Worm (Caenorhabditis elegans) whole organism, late embryonic: ENCODE measurements around the gene dct-13.
"Not testable (repeated sequence)": the region's sequence is repeated elsewhere in the genome, so short reads cannot be mapped to it uniquely, and the experiment has no call there.

Experiments
- K02D7.2 ChIP-seq: sonication (generic microtip); optimal IDR thresholded peaks from 2 replicates; lab custom pipeline; 2017; ENCODE audit warnings: mild to moderate bottlenecking, missing genetic modification characterization, missing compliant biosample characterization
- ahr-1 ChIP-seq: sonication (generic microtip); optimal IDR thresholded peaks from 2 replicates; lab custom pipeline; 2016; ENCODE audit warnings: missing genetic modification characterization, missing compliant biosample characterization
- ceh-14 ChIP-seq: sonication (generic microtip); optimal IDR thresholded peaks from 2 replicates; lab custom pipeline; 2016; ENCODE audit warnings: missing genotype, missing genetic modification characterization, missing compliant biosample characterization
- ceh-22 ChIP-seq: sonication (generic microtip); optimal IDR thresholded peaks from 2 replicates; lab custom pipeline; 2017; ENCODE audit warnings: missing biosample characterization, missing genetic modification characterization
- ceh-24 ChIP-seq: sonication (generic microtip); optimal IDR thresholded peaks from 2 replicates; lab custom pipeline; 2016; ENCODE audit warnings: mild to moderate bottlenecking, missing genetic modification characterization, missing compliant biosample characterization
- ceh-31 ChIP-seq: sonication (generic microtip); optimal IDR thresholded peaks from 2 replicates; lab custom pipeline; 2016; ENCODE audit warnings: missing genetic modification characterization, missing compliant biosample characterization
- ceh-34 ChIP-seq: sonication (generic microtip); optimal IDR thresholded peaks from 2 replicates; lab custom pipeline; 2016; ENCODE audit warnings: mild to moderate bottlenecking, missing genetic modification characterization, missing compliant biosample characterization
- ceh-6 ChIP-seq: fragments of 200-800 bp; sonication (Bioruptor generic); optimal IDR thresholded peaks from 2 replicates; lab custom pipeline; 2018; ENCODE audit warnings: mild to moderate bottlenecking, missing genetic modification characterization, missing compliant biosample characterization
- che-1 ChIP-seq: sonication (generic microtip); optimal IDR thresholded peaks from 2 replicates; lab custom pipeline; 2016; ENCODE audit warnings: mild to moderate bottlenecking, missing genetic modification characterization, missing compliant biosample characterization
- dmd-4 ChIP-seq: sonication (generic microtip); optimal IDR thresholded peaks from 2 replicates; lab custom pipeline; 2016; ENCODE audit warnings: borderline replicate concordance, missing genetic modification characterization, missing compliant biosample characterization
- dve-1 ChIP-seq: sonication (generic microtip); optimal IDR thresholded peaks from 2 replicates; lab custom pipeline; 2017; ENCODE audit warnings: antibody characterized with exemption, mild to moderate bottlenecking, missing genetic modification characterization, missing compliant biosample characterization
- elt-4 ChIP-seq: sonication (generic microtip); optimal IDR thresholded peaks from 2 replicates; lab custom pipeline; 2016; ENCODE audit warnings: missing genetic modification characterization, missing compliant biosample characterization
- ets-4 ChIP-seq: sonication (generic microtip); optimal IDR thresholded peaks from 2 replicates; lab custom pipeline; 2016; ENCODE audit warnings: missing genetic modification characterization, missing compliant biosample characterization
- gmeb-2 ChIP-seq: sonication (generic microtip); optimal IDR thresholded peaks from 2 replicates; lab custom pipeline; 2016; ENCODE audit warnings: missing genetic modification characterization, inconsistent platforms, missing compliant biosample characterization
- hlh-13 ChIP-seq: fragments of 200-800 bp; sonication (Bioruptor generic); optimal IDR thresholded peaks from 2 replicates; lab custom pipeline; 2018; ENCODE audit warnings: mild to moderate bottlenecking, missing genetic modification characterization, missing compliant biosample characterization
- hlh-6 ChIP-seq: sonication (generic microtip); optimal IDR thresholded peaks from 2 replicates; lab custom pipeline; 2016; ENCODE audit warnings: missing genotype, missing genetic modification characterization, missing compliant biosample characterization
- hlh-8 ChIP-seq: sonication (generic microtip); optimal IDR thresholded peaks from 2 replicates; lab custom pipeline; 2016; ENCODE audit warnings: missing genotype, missing genetic modification characterization, missing compliant biosample characterization
- nhr-232 ChIP-seq: sonication (generic microtip); optimal IDR thresholded peaks from 2 replicates; lab custom pipeline; 2016; ENCODE audit warnings: missing genetic modification characterization, missing compliant biosample characterization
- pat-9 ChIP-seq: fragments of 200-800 bp; sonication (Bioruptor generic); optimal IDR thresholded peaks from 2 replicates; lab custom pipeline; 2018; ENCODE audit warnings: mild to moderate bottlenecking, missing genetic modification characterization, moderate library complexity, missing compliant biosample characterization
- pha-4 ChIP-seq: fragments of 150-350 bp; optimal IDR thresholded peaks from 2 replicates; lab custom pipeline; 2018; ENCODE audit warnings: missing biosample characterization, missing genetic modification reagents, missing genetic modification characterization
- pqm-1 ChIP-seq: sonication (generic microtip); optimal IDR thresholded peaks from 2 replicates; lab custom pipeline; 2016; ENCODE audit warnings: missing genetic modification characterization, missing compliant biosample characterization
- sox-4 ChIP-seq: sonication (generic microtip); optimal IDR thresholded peaks from 2 replicates; lab custom pipeline; 2017; ENCODE audit warnings: mild to moderate bottlenecking, missing genetic modification characterization, inconsistent platforms, missing compliant biosample characterization
- tbx-2 ChIP-seq: sonication (generic microtip); optimal IDR thresholded peaks from 2 replicates; lab custom pipeline; 2016; ENCODE audit warnings: missing genetic modification characterization, missing compliant biosample characterization
- tbx-7 ChIP-seq: sonication (generic microtip); optimal IDR thresholded peaks from 2 replicates; lab custom pipeline; 2016; ENCODE audit warnings: missing genotype, missing genetic modification characterization, missing compliant biosample characterization
- unc-55 ChIP-seq: sonication (generic microtip); optimal IDR thresholded peaks from 2 replicates; lab custom pipeline; 2017; ENCODE audit warnings: missing biosample characterization, missing genetic modification reagents, missing genetic modification characterization
- unc-86 ChIP-seq: sonication (generic microtip); optimal IDR thresholded peaks from 2 replicates; lab custom pipeline; 2016; ENCODE audit warnings: missing genetic modification characterization, missing compliant biosample characterization
- ztf-16 ChIP-seq: sonication (generic microtip); optimal IDR thresholded peaks from 2 replicates; lab custom pipeline; 2017; ENCODE audit warnings: missing genetic modification characterization, missing compliant biosample characterization

Gene dct-13

DNA sequence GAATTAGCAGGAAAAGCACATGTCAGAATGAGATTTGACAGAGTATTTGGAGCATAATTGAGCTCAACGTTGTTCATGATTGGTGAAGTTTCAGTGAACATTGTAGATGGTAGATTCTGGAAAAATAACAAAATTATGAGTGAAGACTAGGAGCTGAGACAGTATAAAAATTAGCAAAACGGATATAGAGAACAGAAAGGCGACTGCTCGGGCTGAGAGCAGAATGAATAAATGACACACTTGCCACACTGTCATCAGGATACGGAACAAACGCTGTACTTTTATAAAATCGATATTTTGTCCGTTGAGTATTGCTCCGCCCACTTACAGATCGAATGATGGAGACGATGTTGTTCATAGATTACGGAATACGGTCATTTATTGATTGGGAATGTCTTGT lies at the start of gene dct-13:
Gene dct-13, minus strand, starts transcription at position 101 of the 400 bp plus-strand sequence.
- TF ChIP-seq tbx-2 (tag; lab: Kevin White, UChicago) (no peak), dmd-4 (tag; lab: Kevin White, UChicago) (no peak), ceh-34 (tag; lab: Kevin White, UChicago) (no peak), ceh-6 (no peak), che-1 (tag; lab: Kevin White, UChicago) (no peak), ahr-1 (tag; lab: Kevin White, UChicago) (no peak), nhr-232 (tag; lab: Kevin White, UChicago) (no peak), K02D7.2 (tag; lab: Kevin White, UChicago) (no peak), dve-1 (tag; lab: Kevin White, UChicago) (no peak), gmeb-2 (tag; lab: Kevin White, UChicago) (no peak), ceh-31 (tag; lab: Kevin White, UChicago) (no peak), elt-4 (tag; lab: Kevin White, UChicago) (no peak), hlh-13 (GFP tag; lab: Kevin White, UChicago) (no peak)
- TF ChIP-seq, all 69 proteins: peak for 0

DNA sequence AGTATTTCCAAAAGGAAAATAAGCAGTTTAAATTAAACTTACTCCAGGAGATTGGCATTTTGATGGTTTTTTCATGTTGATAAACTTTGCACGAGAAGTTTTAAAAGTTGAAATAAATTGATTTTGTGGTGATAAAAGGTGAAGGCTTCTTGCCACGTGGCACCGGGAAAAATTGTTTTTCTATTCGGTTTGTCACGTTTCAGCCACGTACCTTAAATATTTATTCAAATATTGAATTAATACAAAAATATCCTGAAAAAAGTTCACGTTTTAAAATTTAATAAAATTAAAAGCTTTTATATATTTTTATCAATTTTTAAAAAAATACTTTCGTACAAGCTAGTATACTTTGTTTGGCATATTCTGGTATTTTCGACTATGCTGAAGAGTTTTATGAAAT lies 45.9 kb upstream of the dct-13 start, which contains the start of gene Y116A8C.24:
Gene Y116A8C.24, minus strand, starts transcription at position 101 of the 400 bp plus-strand sequence.
- not testable (repeated sequence) for TF ChIP-seq pha-4; unc-86; dve-1 (tag; lab: Kevin White, UChicago)

DNA sequence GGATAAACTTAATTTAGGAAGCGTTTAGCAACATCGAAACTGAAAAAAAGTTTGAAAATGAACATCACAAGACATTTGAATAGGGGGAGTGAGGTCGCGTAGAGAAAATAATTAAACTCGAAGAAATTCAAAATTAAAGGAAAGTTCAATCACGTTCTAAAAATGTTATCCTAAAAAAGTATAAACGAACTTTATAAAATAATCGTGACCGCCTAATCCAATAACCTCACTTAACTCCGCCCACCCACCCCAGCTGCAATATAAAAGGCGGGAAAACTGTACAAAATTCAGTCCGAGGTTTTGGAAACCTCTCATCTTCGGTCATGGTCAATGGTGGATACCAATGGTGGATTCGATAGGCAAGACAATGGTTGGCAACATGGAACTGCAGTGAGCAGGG lies 40.0 kb upstream of the dct-13 start, which contains the start of gene Y116A8C.465:
Gene Y116A8C.465, plus strand, starts transcription at position 301 of the 400 bp plus-strand sequence.
- not testable (repeated sequence) for TF ChIP-seq ceh-14 (tag; lab: Kevin White, UChicago); unc-55; unc-86
- TF ChIP-seq, all 69 proteins: peak for 0; not testable (repeated sequence) for 69

DNA sequence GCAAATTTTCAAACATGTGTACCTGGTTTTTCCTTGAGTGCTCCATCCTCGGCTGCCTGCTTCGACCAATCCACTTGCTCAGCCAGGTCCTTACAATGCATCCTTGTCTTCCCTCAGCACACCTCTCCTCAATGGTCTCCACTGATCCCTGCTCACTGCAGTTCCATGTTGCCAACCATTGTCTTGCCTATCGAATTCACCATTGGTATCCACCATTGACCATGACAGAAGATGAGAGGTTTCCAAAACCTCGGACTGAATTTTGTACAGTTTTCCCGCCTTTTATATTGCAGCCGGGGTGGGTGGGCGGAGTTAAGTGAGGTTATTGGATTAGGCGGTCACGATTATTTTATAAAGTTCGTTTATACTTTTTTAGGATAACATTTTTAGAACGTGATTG lies 38.8 kb upstream of the dct-13 start, which contains the start of gene Y116A8C.467:
Gene Y116A8C.467, minus strand, starts transcription at position 101 of the 400 bp plus-strand sequence.
- not testable (repeated sequence) for TF ChIP-seq sox-4, pqm-1, nhr-232 (tag; lab: Kevin White, UChicago)

DNA sequence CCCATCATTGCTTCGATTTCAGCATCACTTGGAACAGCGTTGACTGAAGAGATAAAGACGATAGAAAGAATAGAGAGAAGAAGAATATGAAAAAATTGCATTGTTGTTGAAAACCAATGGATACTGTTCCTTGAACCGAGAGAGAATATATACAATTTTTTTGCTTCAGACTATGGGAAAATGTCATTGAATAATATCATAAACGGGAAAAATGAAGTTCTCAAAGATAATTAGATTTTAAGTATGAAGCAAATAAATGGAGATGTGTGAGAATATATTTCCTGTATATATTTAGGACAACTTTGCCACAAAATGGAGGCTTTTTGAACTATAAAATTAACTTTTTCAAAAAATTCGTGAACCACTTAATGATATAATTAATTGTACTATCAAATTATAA lies 33.1 kb upstream of the dct-13 start, which contains the start of gene Y116A8C.44:
Gene Y116A8C.44, minus strand, starts transcription at position 101 of the 400 bp plus-strand sequence.
- TF ChIP-seq tbx-7: no peak
- no peak for TF ChIP-seq pat-9 (tag; lab: Kevin White, UChicago)
- no peak for TF ChIP-seq ceh-34 (tag; lab: Kevin White, UChicago)

DNA sequence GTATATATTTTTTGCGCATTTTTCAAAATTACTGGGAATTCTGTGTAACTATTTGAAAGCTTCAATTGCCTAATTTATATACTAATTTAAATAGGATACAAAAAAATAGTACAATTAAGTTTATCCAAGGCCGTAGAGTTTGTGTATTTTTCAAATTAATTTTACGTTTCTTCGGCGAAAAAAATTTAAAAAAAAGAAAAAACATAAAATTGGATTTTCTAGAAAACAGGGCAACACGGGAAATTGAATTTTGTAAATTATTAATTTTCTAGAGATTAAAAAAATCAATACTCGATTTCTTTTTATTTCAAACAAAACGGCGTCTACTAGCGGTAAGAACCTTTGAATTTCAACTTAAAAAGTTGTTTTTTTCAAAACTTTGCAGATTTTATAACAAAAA lies 28.3 kb upstream of the dct-13 start, which contains the start of gene Y116A8C.23:
Gene Y116A8C.23, plus strand, starts transcription at position 301 of the 400 bp plus-strand sequence.
- TF ChIP-seq hlh-6 (tag; lab: Kevin White, UChicago) (no peak), ceh-34 (tag; lab: Kevin White, UChicago) (no peak), pat-9 (tag; lab: Kevin White, UChicago) (no peak)

DNA sequence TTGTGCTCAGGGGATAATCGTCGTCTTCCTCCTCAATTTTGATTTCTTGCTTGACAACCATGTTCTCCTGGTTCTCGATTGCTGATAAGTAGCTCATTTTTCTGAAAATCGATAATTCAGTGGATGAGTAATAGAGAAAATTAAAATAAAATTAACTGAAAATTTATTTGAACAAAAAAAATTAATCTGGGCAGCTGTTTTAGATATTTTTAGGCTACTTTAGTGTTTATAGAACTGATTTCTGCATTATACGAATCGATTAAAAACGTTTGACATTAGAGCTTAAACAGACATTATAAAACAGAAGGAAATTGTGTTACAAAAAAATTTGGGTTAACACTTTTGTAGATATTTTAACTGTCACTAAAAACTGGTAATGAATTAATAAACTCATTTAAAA lies 23.3 kb upstream of the dct-13 start, which contains the start of gene athp-3:
Gene athp-3, minus strand, starts transcription at position 101 of the 400 bp plus-strand sequence.
- TF ChIP-seq unc-55 (no peak), ceh-14 (tag; lab: Kevin White, UChicago) (no peak), unc-86 (no peak), ets-4 (tag; lab: Kevin White, UChicago) (no peak), tbx-7 (no peak), ceh-22 (tag; lab: Kevin White, UChicago) (no peak), pha-4 (no peak), ztf-16 (tag; lab: Kevin White, UChicago) (no peak)

DNA sequence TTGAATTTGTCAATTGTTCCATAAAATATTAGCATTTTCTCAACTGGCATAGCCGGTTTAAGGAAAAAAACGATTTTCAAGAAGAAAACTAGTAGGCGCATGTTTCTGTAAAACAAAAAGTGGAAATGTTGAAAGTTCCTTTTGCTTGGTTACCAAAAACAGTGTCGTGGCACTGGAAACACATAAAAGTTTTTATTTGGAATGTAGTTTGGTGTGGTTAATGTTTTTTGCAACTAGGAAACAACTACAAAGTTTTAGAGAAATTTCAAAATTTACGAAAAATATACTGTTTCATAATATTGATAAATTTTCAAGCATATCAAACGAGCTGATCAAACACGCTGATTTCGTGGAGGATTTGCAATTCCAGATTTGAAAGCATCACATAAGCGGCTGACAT lies 20.8 kb upstream of the dct-13 start, which contains the start of gene clec-195:
Gene clec-195, minus strand, starts transcription at position 101 of the 400 bp plus-strand sequence.
- no peak for TF ChIP-seq hlh-8
- TF ChIP-seq ceh-24 (tag; lab: Kevin White, UChicago): no peak
